Fruit fly (Drosophila melanogaster): Measurements from ENCODE around the gene CG14669.
A peak's percentile ranks its signal among the peaks of the same experiment; 100 is the strongest.

- TF ChIP-seq Met (GFP tag; optimal IDR thresholded peaks at IDR 0.05) (no peak), OdsH (GFP tag; optimal IDR thresholded peaks at IDR 0.05) (no peak), Hr38 (GFP tag; optimal IDR thresholded peaks at IDR 0.05) (no peak), CG6854 (GFP tag; optimal IDR thresholded peaks at IDR 0.05) (peak; percentile 14), CG8119 (GFP tag; IDR thresholded peaks at IDR 0.05) (peak; percentile 72), esn (GFP tag; optimal IDR thresholded peaks at IDR 0.05) (peak; percentile 70), CG4318 (GFP tag; optimal IDR thresholded peaks at IDR 0.05) (no peak), CG8632 (GFP tag; optimal IDR thresholded peaks at IDR 0.05) (peak; percentile 47), CG11902 (GFP tag; optimal IDR thresholded peaks at IDR 0.05) (peak; percentile 28), CG3032 (tag; optimal IDR thresholded peaks at IDR 0.05) (peak; percentile 69), Gug (GFP tag; IDR thresholded peaks at IDR 0.05) (peak; percentile 55), Smox (GFP tag; optimal IDR thresholded peaks at IDR 0.05) (peak; percentile 38)
Observed at dm6 chr3R:5485295-5485718, 71.0 kb downstream of the CG14669 start, which contains the start of gene CG31550.

Data from whole organism, prepupa.